Worm (Caenorhabditis elegans): ENCODE data around the gene pmt-1.

ce11 chrII:5293287-5293850 is 11.0 kb upstream of the pmt-1 start, which contains the start of gene ZK622.1:
- TF ChIP-seq T22C8.4 (GFP tag; IDR thresholded peaks at IDR 0.05) (peak; percentile 55; the same call in 1 of the 2 replicates), med-1 (GFP tag; optimal IDR thresholded peaks at IDR 0.05; ENCODE audit: insufficient read depth) (peak; percentile 36), flt-1 (GFP tag; IDR thresholded peaks at IDR 0.05) (peak; percentile 88), ztf-29 (GFP tag; IDR thresholded peaks at IDR 0.05) (no peak), ztf-23 (GFP tag; IDR thresholded peaks at IDR 0.05) (0 out of 2 replicates have a peak, but pooled peaks have one; percentile 36), cog-1 (tag; optimal IDR thresholded peaks at IDR 0.05) (peak; percentile 6), ref-1 (GFP tag; conservative IDR thresholded peaks at IDR 0.05) (peak; percentile 67; the same call in 1 of the 2 replicates), klf-2 (GFP tag; conservative IDR thresholded peaks at IDR 0.05) (peak; percentile 66; the same call in 1 of the 2 replicates), tab-1 (GFP tag; IDR thresholded peaks at IDR 0.05) (peak; percentile 73)
